Worm (Caenorhabditis elegans) whole organism, L2 larva: Measurements from ENCODE around the gene tam-1.

Experiments used
- C34F6.9 ChIP-seq: fragments of 150-350 bp; optimal IDR thresholded peaks from 2 replicates; lab custom pipeline; 2014; ENCODE audit warnings: missing biosample characterization, missing genetic modification characterization
- F13H6.1 ChIP-seq: sonication (generic microtip); optimal IDR thresholded peaks from 2 replicates; lab custom pipeline; 2016; ENCODE audit warnings: missing genetic modification characterization, missing compliant biosample characterization
- R02D3.7 ChIP-seq: fragments of 150-350 bp; optimal IDR thresholded peaks from 2 replicates; lab custom pipeline; 2014; ENCODE audit warnings: missing biosample characterization, missing genetic modification characterization
- Y55F3AM.14 ChIP-seq: fragments of 200-800 bp; sonication (Bioruptor generic); optimal IDR thresholded peaks from 2 replicates; lab custom pipeline; 2018; ENCODE audit warnings: mild to moderate bottlenecking, missing genetic modification characterization, missing compliant biosample characterization
- alr-1 ChIP-seq: fragments of 150-350 bp; optimal IDR thresholded peaks from 2 replicates; lab custom pipeline; 2014; ENCODE audit warnings: missing biosample characterization, missing genetic modification characterization
- aly-2 ChIP-seq: fragments of 150-350 bp; optimal IDR thresholded peaks from 2 replicates; lab custom pipeline; 2014; ENCODE audit warnings: missing biosample characterization, missing genetic modification characterization
- blmp-1 ChIP-seq: sonication (generic microtip); optimal IDR thresholded peaks from 2 replicates; lab custom pipeline; 2017; ENCODE audit warnings: missing genetic modification characterization, mild to moderate bottlenecking, missing compliant biosample characterization, antibody characterized with exemption, moderate library complexity; ENCODE audit not compliant: insufficient read depth
- ceh-16 ChIP-seq: fragments of 150-350 bp; optimal IDR thresholded peaks from 2 replicates; lab custom pipeline; 2014; ENCODE audit warnings: missing biosample characterization, missing genetic modification characterization
- ceh-82 ChIP-seq: fragments of 150-350 bp; optimal IDR thresholded peaks from 2 replicates; lab custom pipeline; 2014; ENCODE audit warnings: missing biosample characterization, missing genetic modification characterization
- crh-2 ChIP-seq: sonication (generic microtip); optimal IDR thresholded peaks from 2 replicates; lab custom pipeline; 2017; ENCODE audit warnings: missing biosample characterization, missing genetic modification characterization
- dmd-4 ChIP-seq: sonication (generic microtip); optimal IDR thresholded peaks from 2 replicates; lab custom pipeline; 2017; ENCODE audit warnings: missing biosample characterization, missing genetic modification characterization
- egl-27 ChIP-seq: sonication (generic microtip); optimal IDR thresholded peaks from 3 replicates; lab custom pipeline; 2017; ENCODE audit warnings: missing biosample characterization, missing genetic modification reagents, missing genetic modification characterization
- elt-1 ChIP-seq: fragments of 150-350 bp; optimal IDR thresholded peaks from 2 replicates; lab custom pipeline; 2014; ENCODE audit warnings: missing biosample characterization, missing genetic modification characterization
- fos-1 ChIP-seq: fragments of 150-350 bp; optimal IDR thresholded peaks from 2 replicates; lab custom pipeline; 2014; ENCODE audit warnings: missing biosample characterization, missing genetic modification characterization
- gmeb-1 ChIP-seq: fragments of 150-350 bp; optimal IDR thresholded peaks from 2 replicates; lab custom pipeline; 2014; ENCODE audit warnings: missing biosample characterization, missing genetic modification characterization
- lin-11 ChIP-seq: fragments of 150-350 bp; sonication (generic microtip); optimal IDR thresholded peaks from 2 replicates; lab custom pipeline; 2014; ENCODE audit warnings: missing biosample characterization, missing genetic modification characterization, inconsistent platforms, mixed read lengths
- lin-39 ChIP-seq: fragments of 150-350 bp; optimal IDR thresholded peaks from 2 replicates; lab custom pipeline; 2014; ENCODE audit warnings: missing biosample characterization, missing genetic modification reagents, missing genetic modification characterization
- lsy-2 ChIP-seq, 2 experiments: fragments of 150-350 bp in 1 of 2; sonication (generic microtip) in 1 of 2; optimal IDR thresholded peaks; 2 replicates each; lab custom pipeline; 2014 to 2017; ENCODE audit warnings: missing biosample characterization in 2 of 2, missing genetic modification characterization in 2 of 2
- mab-5 ChIP-seq: fragments of 150-350 bp; optimal IDR thresholded peaks from 2 replicates; lab custom pipeline; 2014; ENCODE audit warnings: missing biosample characterization, missing genetic modification characterization
- mbf-1 ChIP-seq: sonication (generic microtip); optimal IDR thresholded peaks from 2 replicates; lab custom pipeline; 2017; ENCODE audit warnings: missing biosample characterization, missing genetic modification characterization
- mdl-1 ChIP-seq, 2 experiments: fragments of 150-350 bp in 1 of 2; sonication (generic microtip) in 1 of 2; optimal IDR thresholded peaks; 2 replicates each; lab custom pipeline; 2017; ENCODE audit warnings: missing biosample characterization in 2 of 2, missing genetic modification characterization in 2 of 2
- nhr-10 ChIP-seq: sonication (generic microtip); optimal IDR thresholded peaks from 2 replicates; lab custom pipeline; 2017; ENCODE audit warnings: missing biosample characterization, missing genetic modification characterization
- nhr-21 ChIP-seq: fragments of 150-350 bp; optimal IDR thresholded peaks from 2 replicates; lab custom pipeline; 2014; ENCODE audit warnings: missing biosample characterization, missing genetic modification characterization
- nhr-237 ChIP-seq: fragments of 150-350 bp; optimal IDR thresholded peaks from 2 replicates; lab custom pipeline; 2014; ENCODE audit warnings: missing biosample characterization, missing genetic modification characterization
- nhr-25 ChIP-seq: fragments of 150-350 bp; sonication (generic microtip); optimal IDR thresholded peaks from 3 replicates; lab custom pipeline; 2014; ENCODE audit warnings: missing biosample characterization, missing genetic modification characterization
- nhr-6 ChIP-seq: fragments of 150-350 bp; optimal IDR thresholded peaks from 2 replicates; lab custom pipeline; 2014; ENCODE audit warnings: missing biosample characterization, missing genetic modification characterization
- sem-4 ChIP-seq: fragments of 150-350 bp; optimal IDR thresholded peaks from 2 replicates; lab custom pipeline; 2014; ENCODE audit warnings: missing biosample characterization, missing genetic modification reagents, missing genetic modification characterization
- skn-1 ChIP-seq: sonication (generic microtip); optimal IDR thresholded peaks from 2 replicates; lab custom pipeline; 2017; ENCODE audit warnings: missing biosample characterization, missing genetic modification characterization
- sma-3 ChIP-seq: sonication (generic microtip); optimal IDR thresholded peaks from 2 replicates; lab custom pipeline; 2016; ENCODE audit warnings: missing genetic modification reagents, missing genetic modification characterization, missing compliant biosample characterization
- snpc-4 ChIP-seq: fragments of 150-350 bp; optimal IDR thresholded peaks from 2 replicates; lab custom pipeline; 2014; ENCODE audit warnings: missing biosample characterization, missing genetic modification characterization
- unc-39 ChIP-seq: fragments of 150-350 bp; optimal IDR thresholded peaks from 2 replicates; lab custom pipeline; 2014; ENCODE audit warnings: missing biosample characterization, missing genetic modification characterization
- unc-55 ChIP-seq: fragments of 150-350 bp; sonication (generic microtip); optimal IDR thresholded peaks from 3 replicates; lab custom pipeline; 2014; ENCODE audit warnings: missing biosample characterization, missing genetic modification reagents, missing genetic modification characterization
- unc-62 ChIP-seq: fragments of 150-350 bp; optimal IDR thresholded peaks from 2 replicates; lab custom pipeline; 2014; ENCODE audit warnings: missing biosample characterization, missing genetic modification reagents, missing genetic modification characterization
- zag-1 ChIP-seq: fragments of 150-350 bp; optimal IDR thresholded peaks from 2 replicates; lab custom pipeline; 2014; ENCODE audit warnings: missing biosample characterization, missing genetic modification characterization
- ztf-1 ChIP-seq: fragments of 200-800 bp; sonication (Bioruptor generic); conservative IDR thresholded peaks from 2 replicates; pipeline ENCODE4 v1.3.6; 2022; ENCODE audit warnings: missing genetic modification characterization, missing compliant biosample characterization
- ztf-11 ChIP-seq: sonication (generic microtip); optimal IDR thresholded peaks from 2 replicates; lab custom pipeline; 2017; ENCODE audit warnings: missing biosample characterization, missing genetic modification characterization
- ztf-4 ChIP-seq: fragments of 150-350 bp; optimal IDR thresholded peaks from 2 replicates; lab custom pipeline; 2014; ENCODE audit warnings: missing biosample characterization, missing genetic modification characterization

The tam-1 gene

ce11 chrV:4957619-4958018 lies 5.3 kb downstream of the tam-1 start:
- TF ChIP-seq nhr-21 (tag; lab: Kevin White, UChicago), result no peak
- no peak for TF ChIP-seq mab-5 (tag; lab: Kevin White, UChicago)
- TF ChIP-seq lin-39, result no peak
- TF ChIP-seq sma-3 (GFP tag; lab: Kevin White, UChicago), result no peak
- TF ChIP-seq egl-27 (tag; lab: Kevin White, UChicago), result no peak
- no peak for TF ChIP-seq lsy-2 (tag; optimal IDR thresholded peaks at IDR 0.05; lab: Kevin White, UChicago)
- no peak for TF ChIP-seq crh-2 (tag; lab: Kevin White, UChicago)
- TF ChIP-seq, all 48 proteins: peak for 0

ce11 chrV:4956529-4956928 lies 6.4 kb downstream of the tam-1 start, which contains the start of gene str-208:
str-208 (plus strand) TSS chrV:4956829.
- TF ChIP-seq sma-3 (GFP tag; lab: Kevin White, UChicago) (no peak), egl-27 (tag; lab: Kevin White, UChicago) (no peak), nhr-21 (tag; lab: Kevin White, UChicago) (no peak), lin-11 (tag; lab: Kevin White, UChicago) (no peak), skn-1 (tag; lab: Kevin White, UChicago) (no peak), ztf-1 (GFP tag; lab: Robert Waterston, UW) (no peak), zag-1 (tag; lab: Kevin White, UChicago) (no peak), ceh-16 (tag; lab: Kevin White, UChicago) (no peak), alr-1 (no peak), ztf-11 (no peak), Y55F3AM.14 (GFP tag; lab: Kevin White, UChicago) (no peak), ztf-4 (tag; lab: Kevin White, UChicago) (no peak), ceh-82 (tag; lab: Kevin White, UChicago) (no peak)

- no peak for TF ChIP-seq lsy-2 (tag; optimal IDR thresholded peaks at IDR 0.05; lab: Kevin White, UChicago)
- TF ChIP-seq crh-2 (tag; lab: Kevin White, UChicago), result no peak
- TF ChIP-seq aly-2 (tag; lab: Kevin White, UChicago), result no peak
- TF ChIP-seq dmd-4 (tag; lab: Kevin White, UChicago), result no peak
- TF ChIP-seq R02D3.7 (tag; lab: Kevin White, UChicago), result no peak
- no peak for TF ChIP-seq sma-3 (GFP tag; lab: Kevin White, UChicago)
- no peak for TF ChIP-seq C34F6.9 (tag; lab: Kevin White, UChicago)
These were observed 11.5 kb downstream of the tam-1 start, which contains the start of gene str-207 for ce11 chrV:4951434-4951833. str-207 (plus strand) TSS chrV:4951734.

- TF ChIP-seq aly-2 (tag; lab: Kevin White, UChicago), result no peak
- TF ChIP-seq skn-1 (tag; lab: Kevin White, UChicago), result no peak
- no peak for TF ChIP-seq C34F6.9 (tag; lab: Kevin White, UChicago)
- TF ChIP-seq nhr-25 (tag; lab: Kevin White, UChicago), result no peak
- no peak for TF ChIP-seq sem-4 (tag; lab: Kevin White, UChicago)
- TF ChIP-seq Y55F3AM.14 (GFP tag; lab: Kevin White, UChicago), result no peak
- no peak for TF ChIP-seq ceh-82 (tag; lab: Kevin White, UChicago)
- TF ChIP-seq snpc-4, result no peak
- TF ChIP-seq unc-55 (GFP tag; lab: Kevin White, UChicago), result no peak
- TF ChIP-seq ztf-4 (tag; lab: Kevin White, UChicago), result no peak
- no peak for TF ChIP-seq unc-39 (tag; lab: Kevin White, UChicago)
- no peak for TF ChIP-seq nhr-10 (tag; lab: Kevin White, UChicago)
- no peak for TF ChIP-seq mdl-1 (tag; optimal IDR thresholded peaks at IDR 0.05; lab: Kevin White, UChicago)
- no peak for TF ChIP-seq elt-1 (tag; lab: Kevin White, UChicago)
- TF ChIP-seq F13H6.1 (tag; lab: Kevin White, UChicago), result no peak
- no peak for TF ChIP-seq gmeb-1
These were observed 14.3 kb downstream of the tam-1 start, which contains the start of gene str-209 for ce11 chrV:4948635-4949034. str-209 (plus strand) TSS chrV:4948935.

ce11 chrV:4944219-4944618 lies 18.7 kb downstream of the tam-1 start, which contains the start of gene str-211:
str-211 (minus strand) TSS chrV:4944319.
- TF ChIP-seq alr-1, result no peak
- no peak for TF ChIP-seq nhr-21 (tag; lab: Kevin White, UChicago)
- no peak for TF ChIP-seq dmd-4 (tag; lab: Kevin White, UChicago)

- TF ChIP-seq alr-1 (no peak), F13H6.1 (tag; lab: Kevin White, UChicago) (no peak), nhr-6 (tag; lab: Kevin White, UChicago) (no peak), C34F6.9 (tag; lab: Kevin White, UChicago) (no peak), elt-1 (tag; lab: Kevin White, UChicago) (no peak), gmeb-1 (no peak), lsy-2 (tag; optimal IDR thresholded peaks at IDR 0.05; lab: Kevin White, UChicago) (no peak), mbf-1 (no peak), blmp-1 (tag; lab: Kevin White, UChicago) (no peak), egl-27 (tag; lab: Kevin White, UChicago) (no peak), nhr-25 (tag; lab: Kevin White, UChicago) (no peak), dmd-4 (tag; lab: Kevin White, UChicago) (no peak), crh-2 (tag; lab: Kevin White, UChicago) (no peak), fos-1 (no peak), sem-4 (tag; lab: Kevin White, UChicago) (no peak), nhr-237 (tag; lab: Kevin White, UChicago) (no peak), nhr-10 (tag; lab: Kevin White, UChicago) (no peak), unc-62 (GFP tag; lab: Kevin White, UChicago) (no peak)
These were observed 25.6 kb downstream of the tam-1 start for ce11 chrV:4937337-4937736.
